Worm (Caenorhabditis elegans) whole organism, midembryonic: Measurements from ENCODE around the gene letm-1.

Experiments used
- T22C8.4 ChIP-seq: fragments of 200-800 bp; sonication (Bioruptor generic); IDR thresholded peaks from 2 replicates; pipeline ENCODE4 v1.3.6; 2022; ENCODE audit warnings: missing genetic modification characterization, missing compliant biosample characterization
- cog-1 ChIP-seq: sonication (generic microtip); optimal IDR thresholded peaks from 2 replicates; lab custom pipeline; 2016; ENCODE audit warnings: missing genetic modification characterization, missing compliant biosample characterization
- flt-1 ChIP-seq: fragments of 200-800 bp; sonication (Bioruptor generic); IDR thresholded peaks from 2 replicates; pipeline ENCODE4 v1.3.6; 2022; ENCODE audit warnings: missing genetic modification characterization, missing compliant biosample characterization
- klf-2 ChIP-seq: fragments of 200-800 bp; sonication (Bioruptor generic); conservative IDR thresholded peaks from 2 replicates; pipeline ENCODE4 v1.3.6; 2022; ENCODE audit warnings: missing genetic modification reagents, missing genetic modification characterization, missing compliant biosample characterization
- med-1 ChIP-seq: sonication (generic microtip); optimal IDR thresholded peaks from 2 replicates; lab custom pipeline; 2017; ENCODE audit warnings: missing genetic modification characterization, mild to moderate bottlenecking, missing compliant biosample characterization, antibody characterized with exemption, missing genetic modification reagents; ENCODE audit not compliant: insufficient read depth
- ref-1 ChIP-seq: fragments of 200-800 bp; sonication (Bioruptor generic); conservative IDR thresholded peaks from 2 replicates; pipeline ENCODE4 v1.3.6; 2022; ENCODE audit warnings: missing genetic modification reagents, missing genetic modification characterization, missing compliant biosample characterization
- tab-1 ChIP-seq: fragments of 200-800 bp; sonication (Bioruptor generic); IDR thresholded peaks from 2 replicates; pipeline ENCODE4 v1.3.6; 2022; ENCODE audit warnings: missing genetic modification characterization, missing compliant biosample characterization
- ztf-23 ChIP-seq: fragments of 200-800 bp; sonication (Bioruptor generic); IDR thresholded peaks from 2 replicates; pipeline ENCODE4 v1.3.6; 2022; ENCODE audit warnings: missing genetic modification reagents, missing genetic modification characterization, missing compliant biosample characterization
- ztf-29 ChIP-seq: fragments of 200-800 bp; sonication (Bioruptor generic); IDR thresholded peaks from 2 replicates; pipeline ENCODE4 v1.3.6; 2022; ENCODE audit warnings: missing genetic modification reagents, missing genetic modification characterization, missing compliant biosample characterization

The letm-1 gene

ce11 chrV:13686513-13686912 is 25.5 kb downstream of the letm-1 start:
- TF ChIP-seq cog-1 (tag; lab: Kevin White, UChicago) (no peak), tab-1 (GFP tag; lab: Robert Waterston, UW) (no peak), ztf-29 (no peak)

ce11 chrV:13687504-13687903 is 26.4 kb downstream of the letm-1 start:
- TF ChIP-seq klf-2 (GFP tag; lab: Robert Waterston, UW): no peak

ce11 chrV:13689592-13689991 is 28.5 kb downstream of the letm-1 start, which contains the start of gene T01D3.1:
T01D3.1 (plus strand) TSS chrV:13689892.
- no peak for TF ChIP-seq T22C8.4 (GFP tag; lab: Robert Waterston, UW)

ce11 chrV:13690276-13690675 is 29.2 kb downstream of the letm-1 start:
- TF ChIP-seq med-1 (no peak), T22C8.4 (GFP tag; lab: Robert Waterston, UW) (no peak), ztf-23 (GFP tag; lab: Robert Waterston, UW) (no peak), ztf-29 (no peak), tab-1 (GFP tag; lab: Robert Waterston, UW) (no peak), flt-1 (GFP tag; lab: Robert Waterston, UW) (no peak), klf-2 (GFP tag; lab: Robert Waterston, UW) (no peak), cog-1 (tag; lab: Kevin White, UChicago) (no peak), ref-1 (GFP tag; lab: Robert Waterston, UW) (no peak)

- TF ChIP-seq ztf-23 (GFP tag; lab: Robert Waterston, UW) (no peak), klf-2 (GFP tag; lab: Robert Waterston, UW) (no peak), ztf-29 (no peak), T22C8.4 (GFP tag; lab: Robert Waterston, UW) (no peak), ref-1 (GFP tag; lab: Robert Waterston, UW) (no peak), cog-1 (tag; lab: Kevin White, UChicago) (no peak), tab-1 (GFP tag; lab: Robert Waterston, UW) (no peak), med-1 (no peak), flt-1 (GFP tag; lab: Robert Waterston, UW) (no peak)
Measured at ce11 chrV:13694103-13694502, 33.0 kb downstream of the letm-1 start.

ce11 chrV:13703960-13704359 is 42.9 kb downstream of the letm-1 start, which contains the start of gene T01D3.3:
T01D3.3 (plus strand) TSS chrV:13704271.
- no peak for TF ChIP-seq cog-1 (tag; lab: Kevin White, UChicago)
- no peak for TF ChIP-seq flt-1 (GFP tag; lab: Robert Waterston, UW)
- no peak for TF ChIP-seq med-1
- TF ChIP-seq klf-2 (GFP tag; lab: Robert Waterston, UW): no peak
- no peak for TF ChIP-seq ztf-29
- TF ChIP-seq ztf-23 (GFP tag; lab: Robert Waterston, UW): no peak
- TF ChIP-seq tab-1 (GFP tag; lab: Robert Waterston, UW): no peak
- TF ChIP-seq ref-1 (GFP tag; lab: Robert Waterston, UW): no peak
- TF ChIP-seq T22C8.4 (GFP tag; lab: Robert Waterston, UW): no peak

- TF ChIP-seq klf-2 (GFP tag; lab: Robert Waterston, UW) (no peak), flt-1 (GFP tag; lab: Robert Waterston, UW) (no peak), tab-1 (GFP tag; lab: Robert Waterston, UW) (no peak), cog-1 (tag; lab: Kevin White, UChicago) (no peak), ztf-23 (GFP tag; lab: Robert Waterston, UW) (no peak), med-1 (no peak), ref-1 (GFP tag; lab: Robert Waterston, UW) (no peak), T22C8.4 (GFP tag; lab: Robert Waterston, UW) (no peak)
Measured at ce11 chrV:13707295-13707694, 46.2 kb downstream of the letm-1 start, which contains the start of gene hlh-34. hlh-34 (minus strand) TSS chrV:13707395.

ce11 chrV:13711060-13711459 is 50.0 kb downstream of the letm-1 start, which contains the start of gene srx-96:
srx-96 (plus strand) TSS chrV:13711360.
- TF ChIP-seq klf-2 (GFP tag; lab: Robert Waterston, UW): no peak
- TF ChIP-seq ztf-29: no peak
- no peak for TF ChIP-seq cog-1 (tag; lab: Kevin White, UChicago)
- no peak for TF ChIP-seq ref-1 (GFP tag; lab: Robert Waterston, UW)
- no peak for TF ChIP-seq T22C8.4 (GFP tag; lab: Robert Waterston, UW)
- no peak for TF ChIP-seq med-1
- TF ChIP-seq flt-1 (GFP tag; lab: Robert Waterston, UW): no peak
- TF ChIP-seq ztf-23 (GFP tag; lab: Robert Waterston, UW): no peak
- no peak for TF ChIP-seq tab-1 (GFP tag; lab: Robert Waterston, UW)
